Worm (Caenorhabditis elegans) whole organism, L1 larva: ENCODE data around the gene F36A4.3.

Source experiments
- aha-1 ChIP-seq: fragments of 150-350 bp; optimal IDR thresholded peaks from 2 replicates; lab custom pipeline; 2014; ENCODE audit warnings: missing biosample characterization, missing genetic modification characterization
- alr-1 ChIP-seq: fragments of 200-800 bp; sonication (Bioruptor generic); optimal IDR thresholded peaks from 2 replicates; lab custom pipeline; 2018; ENCODE audit warnings: borderline replicate concordance, mild to moderate bottlenecking, missing genetic modification characterization, missing compliant biosample characterization
- blmp-1 ChIP-seq: fragments of 150-350 bp; optimal IDR thresholded peaks from 2 replicates; lab custom pipeline; 2014; ENCODE audit warnings: missing biosample characterization, missing genetic modification characterization
- ceh-88 ChIP-seq: fragments of 200-800 bp; sonication (Bioruptor generic); IDR thresholded peaks from 2 replicates; pipeline ENCODE4 v1.3.6; 2022; ENCODE audit warnings: missing genetic modification characterization, missing compliant biosample characterization
- ces-1 ChIP-seq: fragments of 150-350 bp; optimal IDR thresholded peaks from 2 replicates; lab custom pipeline; 2014; ENCODE audit warnings: missing biosample characterization, missing genetic modification reagents, missing genetic modification characterization
- dsc-1 ChIP-seq: sonication (generic microtip); optimal IDR thresholded peaks from 2 replicates; lab custom pipeline; 2016; ENCODE audit warnings: mild to moderate bottlenecking, missing genetic modification characterization, missing compliant biosample characterization
- efl-1 ChIP-seq, 4 experiments: fragments of 150-350 bp; optimal IDR thresholded peaks in 3 of 4; peaks in 1 of 4; 1 replicate in 1 of 4; 2 replicates in 3 of 4; lab custom pipeline; 2014; ENCODE audit warnings: missing biosample characterization in 2 of 4, missing genetic modification characterization in 2 of 4, missing genetic modification reagents in 2 of 4
- egl-27 ChIP-seq, 2 experiments: fragments of 150-350 bp in 1 of 2; sonication (generic microtip); optimal IDR thresholded peaks; 3 replicates each; lab custom pipeline; 2017 to 2018; ENCODE audit warnings: missing biosample characterization in 2 of 2, missing genetic modification characterization in 2 of 2, missing genetic modification reagents in 2 of 2
- elt-2 ChIP-seq: sonication (generic microtip); optimal IDR thresholded peaks from 2 replicates; lab custom pipeline; 2016; ENCODE audit warnings: missing genetic modification characterization, mild to moderate bottlenecking, inconsistent platforms, missing compliant biosample characterization, missing genetic modification reagents
- ets-5 ChIP-seq: fragments of 200-800 bp; sonication (Bioruptor generic); IDR thresholded peaks from 2 replicates; pipeline ENCODE4 v1.3.6; 2022; ENCODE audit warnings: missing genetic modification characterization, missing compliant biosample characterization
- fkh-8 ChIP-seq: sonication (generic microtip); optimal IDR thresholded peaks from 2 replicates; lab custom pipeline; 2016; ENCODE audit warnings: mild to moderate bottlenecking, missing genetic modification characterization, missing compliant biosample characterization
- grh-1 ChIP-seq: fragments of 200-800 bp; sonication (Bioruptor generic); IDR thresholded peaks from 2 replicates; pipeline ENCODE4 v1.3.6; 2022; ENCODE audit warnings: missing genetic modification reagents, missing genetic modification characterization, missing compliant biosample characterization
- hlh-4 ChIP-seq: sonication (generic microtip); optimal IDR thresholded peaks from 2 replicates; lab custom pipeline; 2016; ENCODE audit warnings: mild to moderate bottlenecking, missing genetic modification characterization, missing compliant biosample characterization
- hpl-2 ChIP-seq: fragments of 150-350 bp; optimal IDR thresholded peaks from 2 replicates; lab custom pipeline; 2014; ENCODE audit warnings: missing biosample characterization, missing genetic modification reagents, missing genetic modification characterization
- irx-1 ChIP-seq: sonication (generic microtip); optimal IDR thresholded peaks from 2 replicates; lab custom pipeline; 2016; ENCODE audit warnings: missing genetic modification characterization, missing compliant biosample characterization
- isw-1 ChIP-seq: fragments of 200-800 bp; sonication (Bioruptor generic); IDR thresholded peaks from 2 replicates; pipeline ENCODE4 v1.3.6; 2022; ENCODE audit warnings: missing genetic modification characterization, missing compliant biosample characterization
- jun-1 ChIP-seq: fragments of 150-350 bp; optimal IDR thresholded peaks from 2 replicates; lab custom pipeline; 2014; ENCODE audit warnings: missing biosample characterization, missing genetic modification reagents, missing genetic modification characterization
- lin-14 ChIP-seq: fragments of 200-800 bp; sonication (Bioruptor generic); optimal IDR thresholded peaks from 2 replicates; lab custom pipeline; 2018; ENCODE audit warnings: mild to moderate bottlenecking, missing genetic modification characterization, moderate library complexity, missing compliant biosample characterization
- lin-15B ChIP-seq: fragments of 150-350 bp; sonication (generic microtip); optimal IDR thresholded peaks from 3 replicates; lab custom pipeline; 2014; ENCODE audit warnings: missing biosample characterization, missing genetic modification characterization
- lin-35 ChIP-seq, 2 experiments: fragments of 150-350 bp; optimal IDR thresholded peaks; 2 replicates each; lab custom pipeline; 2014; ENCODE audit warnings: missing biosample characterization in 2 of 2, missing genetic modification characterization in 2 of 2, missing genetic modification reagents in 2 of 2
- lir-3 ChIP-seq: sonication (generic microtip); optimal IDR thresholded peaks from 2 replicates; lab custom pipeline; 2016; ENCODE audit warnings: mild to moderate bottlenecking, missing genetic modification characterization, moderate library complexity, missing compliant biosample characterization; ENCODE audit not compliant: poor library complexity
- mab-9 ChIP-seq: fragments of 200-800 bp; sonication (Bioruptor generic); IDR thresholded peaks from 2 replicates; pipeline ENCODE4 v1.3.6; 2022; ENCODE audit warnings: missing genetic modification reagents, missing genetic modification characterization, missing compliant biosample characterization
- mef-2 ChIP-seq: fragments of 150-350 bp; optimal IDR thresholded peaks from 2 replicates; lab custom pipeline; 2014; ENCODE audit warnings: missing biosample characterization, missing genetic modification characterization
- nhr-47 ChIP-seq: sonication (generic microtip); optimal IDR thresholded peaks from 2 replicates; lab custom pipeline; 2016; ENCODE audit warnings: mild to moderate bottlenecking, missing genetic modification characterization, moderate library complexity, missing compliant biosample characterization
- nhr-71 ChIP-seq: sonication (generic microtip); optimal IDR thresholded peaks from 2 replicates; lab custom pipeline; 2016; ENCODE audit warnings: mild to moderate bottlenecking, missing genetic modification characterization, moderate library complexity, missing compliant biosample characterization
- nhr-85 ChIP-seq: sonication (generic microtip); peaks from one replicate; lab custom pipeline; 2016; ENCODE audit warnings: missing genetic modification characterization, inconsistent platforms, missing compliant biosample characterization
- pax-3 ChIP-seq: fragments of 200-800 bp; sonication (Bioruptor generic); optimal IDR thresholded peaks from 2 replicates; lab custom pipeline; 2018; ENCODE audit warnings: mild to moderate bottlenecking, missing genetic modification characterization, moderate library complexity, missing compliant biosample characterization
- rnt-1 ChIP-seq: sonication (generic microtip); optimal IDR thresholded peaks from 2 replicates; lab custom pipeline; 2016; ENCODE audit warnings: mild to moderate bottlenecking, missing genetic modification characterization, moderate library complexity, missing compliant biosample characterization
- skn-1 ChIP-seq: fragments of 150-350 bp; optimal IDR thresholded peaks from 2 replicates; lab custom pipeline; 2014; ENCODE audit warnings: missing biosample characterization, missing genetic modification characterization
- snpc-4 ChIP-seq: fragments of 150-350 bp; optimal IDR thresholded peaks from 2 replicates; lab custom pipeline; 2014; ENCODE audit warnings: missing biosample characterization, missing genetic modification characterization
- sptf-1 ChIP-seq: fragments of 150-350 bp; optimal IDR thresholded peaks from 2 replicates; lab custom pipeline; 2014; ENCODE audit warnings: missing biosample characterization, missing genetic modification characterization
- xbp-1 ChIP-seq: sonication (generic microtip); optimal IDR thresholded peaks from 2 replicates; lab custom pipeline; 2016; ENCODE audit warnings: missing genetic modification characterization, missing compliant biosample characterization

Gene F36A4.3

ce11 chrIV:4284989-4285388 lies 15.6 kb downstream of the F36A4.3 start:
- TF ChIP-seq nhr-47 (tag; lab: Kevin White, UChicago) = no peak
- no peak for TF ChIP-seq efl-1 (optimal IDR thresholded peaks at IDR 0.05; lab: Kevin White, UChicago)
- peak in 1 of 2 experiments; percentile 0 for TF ChIP-seq efl-1 (GFP tag; optimal IDR thresholded peaks at IDR 0.05 in 1 of 2; lab: Kevin White, UChicago)
- peak; percentile 29 for TF ChIP-seq elt-2 (tag; lab: Kevin White, UChicago)

ce11 chrIV:4288332-4288731 lies 18.9 kb downstream of the F36A4.3 start, which contains the start of gene srv-4:
Gene srv-4, minus strand, starts transcription at chrIV:4288432.
- TF ChIP-seq fkh-8 (tag; lab: Kevin White, UChicago) (peak; percentile 13), snpc-4 (tag; lab: Kevin White, UChicago) (no peak), lin-35 (GFP tag; optimal IDR thresholded peaks at IDR 0.05; lab: Kevin White, UChicago) (peak in 1 of 2 experiments; percentile 20), isw-1 (GFP tag; lab: Robert Waterston, UW) (no peak), mef-2 (tag; lab: Kevin White, UChicago) (no peak), nhr-85 (tag; lab: Kevin White, UChicago) (no peak), hlh-4 (peak; percentile 46)
- TF ChIP-seq, all 84 proteins: peak for 3

ce11 chrIV:4289267-4289666 lies 19.9 kb downstream of the F36A4.3 start, which contains the start of gene F15E6.5:
Gene F15E6.5, plus strand, starts transcription at chrIV:4289567.
- TF ChIP-seq efl-1 (optimal IDR thresholded peaks at IDR 0.05; lab: Kevin White, UChicago) = no peak
- no peak for TF ChIP-seq efl-1 (GFP tag; optimal IDR thresholded peaks at IDR 0.05 in 1 of 2; lab: Kevin White, UChicago)
- no peak for TF ChIP-seq egl-27 (tag; optimal IDR thresholded peaks at IDR 0.05; lab: Kevin White, UChicago)
- TF ChIP-seq irx-1 (tag; lab: Kevin White, UChicago) = no peak
- no peak for TF ChIP-seq ets-5
- TF ChIP-seq ces-1 = no peak
- no peak for TF ChIP-seq alr-1
- TF ChIP-seq xbp-1 = no peak
- no peak for TF ChIP-seq dsc-1 (tag; lab: Kevin White, UChicago)
- TF ChIP-seq, all 84 proteins: peak for 0

ce11 chrIV:4290472-4290871 lies 21.1 kb downstream of the F36A4.3 start, which contains the start of gene dct-7:
Gene dct-7, minus strand, starts transcription at chrIV:4290572.
- TF ChIP-seq blmp-1 (peak; percentile 60), efl-1 (optimal IDR thresholded peaks at IDR 0.05; lab: Kevin White, UChicago) (no peak), efl-1 (GFP tag; optimal IDR thresholded peaks at IDR 0.05 in 1 of 2; lab: Kevin White, UChicago) (peak in 1 of 2 experiments; percentile 41), lir-3 (tag; lab: Kevin White, UChicago) (no peak), nhr-71 (tag; lab: Kevin White, UChicago) (no peak), grh-1 (GFP tag; lab: Robert Waterston, UW) (no peak)

ce11 chrIV:4291174-4291573 lies 21.8 kb downstream of the F36A4.3 start, which contains the start of gene F15E6.4:
Gene F15E6.4, plus strand, starts transcription at chrIV:4291474.
- TF ChIP-seq lin-35 (GFP tag; optimal IDR thresholded peaks at IDR 0.05; lab: Kevin White, UChicago) (no peak), sptf-1 (tag; lab: Kevin White, UChicago) (no peak), jun-1 (tag; lab: Kevin White, UChicago) (no peak), hlh-4 (no peak), fkh-8 (tag; lab: Kevin White, UChicago) (no peak), rnt-1 (tag; lab: Kevin White, UChicago) (no peak), mab-9 (GFP tag; lab: Robert Waterston, UW) (no peak), pax-3 (tag; lab: Kevin White, UChicago) (no peak), hpl-2 (GFP tag; lab: Kevin White, UChicago) (no peak)

- TF ChIP-seq skn-1 (tag; lab: Kevin White, UChicago) (no peak), aha-1 (tag; lab: Kevin White, UChicago) (no peak), egl-27 (tag; optimal IDR thresholded peaks at IDR 0.05; lab: Kevin White, UChicago) (no peak), hlh-4 (no peak), lin-15B (tag; lab: Kevin White, UChicago) (no peak), jun-1 (tag; lab: Kevin White, UChicago) (no peak), ceh-88 (GFP tag; lab: Robert Waterston, UW) (no peak), blmp-1 (no peak), lin-14 (GFP tag; lab: Kevin White, UChicago) (no peak)
- TF ChIP-seq, all 84 proteins: peak for 0
Measured at ce11 chrIV:4292569-4292968, 23.2 kb downstream of the F36A4.3 start, which contains the start of gene F15E6.10. Gene F15E6.10, plus strand, starts transcription at chrIV:4292869.
